Worm (Caenorhabditis elegans) whole organism, L3 larva: ENCODE measurements around the gene trap-3.

Experiments used
- egl-27 ChIP-seq: sonication (generic microtip); optimal IDR thresholded peaks from 4 replicates; lab custom pipeline; 2017; ENCODE audit warnings: missing biosample characterization, missing genetic modification reagents, missing genetic modification characterization
- nhr-23 ChIP-seq: fragments of 150-350 bp; optimal IDR thresholded peaks from 2 replicates; lab custom pipeline; 2014; ENCODE audit warnings: missing biosample characterization, missing genetic modification reagents, missing genetic modification characterization
- nhr-25 ChIP-seq: sonication (generic microtip); optimal IDR thresholded peaks from 2 replicates; lab custom pipeline; 2017; ENCODE audit warnings: missing biosample characterization, missing genetic modification characterization
- nhr-76 ChIP-seq: fragments of 150-350 bp; sonication (generic microtip); optimal IDR thresholded peaks from 5 replicates; lab custom pipeline; 2014; ENCODE audit warnings: missing biosample characterization, missing genetic modification characterization
- ztf-4 ChIP-seq: fragments of 150-350 bp; optimal IDR thresholded peaks from 2 replicates; lab custom pipeline; 2014; ENCODE audit warnings: missing biosample characterization, missing genetic modification characterization

- TF ChIP-seq egl-27 (peak; percentile 48), nhr-23 (tag; lab: Kevin White, UChicago) (peak; percentile 30), nhr-25 (peak; percentile 66), ztf-4 (tag; lab: Kevin White, UChicago) (no peak), nhr-76 (tag; lab: Kevin White, UChicago) (no peak)
Observed at ce11 chrIV:2408437-2408836, 19.2 kb downstream of the trap-3 start.
